Fruit fly (Drosophila melanogaster) whole organism, embryonic: ENCODE results near the gene Lcp65Ac.

Experiments used
- Asciz ChIP-seq: fragments of 200-800 bp; sonication (Bioruptor generic); optimal IDR thresholded peaks from 2 replicates; lab custom pipeline; 2017; ENCODE audit warnings: missing biosample characterization, mild to moderate bottlenecking, missing genetic modification characterization, missing genetic modification reagents
- Atf-2 ChIP-seq: fragments of 200-800 bp; sonication (Bioruptor generic); optimal IDR thresholded peaks from 2 replicates; lab custom pipeline; 2016; ENCODE audit warnings: missing biosample characterization, missing genetic modification characterization
- CG10462 ChIP-seq: fragments of 200-800 bp; sonication (Bioruptor generic); optimal IDR thresholded peaks from 2 replicates; lab custom pipeline; 2016; ENCODE audit warnings: missing biosample characterization, missing genetic modification characterization
- CG10959 ChIP-seq: fragments of 200-800 bp; sonication (Bioruptor generic); IDR thresholded peaks from 2 replicates; pipeline ENCODE4 v1.3.6; 2022; ENCODE audit warnings: missing biosample characterization, missing genetic modification characterization
- CG11504 ChIP-seq: fragments of 200-800 bp; sonication (Bioruptor generic); optimal IDR thresholded peaks from 3 replicates; lab custom pipeline; 2019; ENCODE audit warnings: missing biosample characterization, mild to moderate bottlenecking, missing genetic modification characterization, moderate library complexity
- CG12071 ChIP-seq: fragments of 200-800 bp; sonication (Bioruptor generic); optimal IDR thresholded peaks from 3 replicates; lab custom pipeline; 2018; ENCODE audit warnings: missing biosample characterization, mild to moderate bottlenecking, missing genetic modification characterization
- CG14014 ChIP-seq: fragments of 200-800 bp; sonication (Bioruptor generic); IDR thresholded peaks from 2 replicates; pipeline ENCODE4 v1.3.6; 2022; ENCODE audit warnings: missing biosample characterization, missing genetic modification characterization
- CG14050 ChIP-seq: fragments of 200-800 bp; sonication (Bioruptor generic); IDR thresholded peaks from 3 replicates; pipeline ENCODE4 v1.3.6; 2022; ENCODE audit warnings: missing biosample characterization, missing genetic modification characterization
- CG15479 ChIP-seq: fragments of 200-800 bp; sonication (Bioruptor generic); optimal IDR thresholded peaks from 3 replicates; lab custom pipeline; 2019; ENCODE audit warnings: missing biosample characterization, mild to moderate bottlenecking, missing genetic modification characterization, moderate library complexity
- CG1602 ChIP-seq: fragments of 200-800 bp; sonication (Bioruptor generic); optimal IDR thresholded peaks from 3 replicates; lab custom pipeline; 2016; ENCODE audit warnings: missing biosample characterization, missing genetic modification characterization
- CG1603 ChIP-seq: fragments of 200-800 bp; sonication (Bioruptor generic); optimal IDR thresholded peaks from 2 replicates; lab custom pipeline; 2019; ENCODE audit warnings: missing biosample characterization, mild to moderate bottlenecking, missing genetic modification characterization, moderate library complexity
- CG16779 ChIP-seq: fragments of 200-800 bp; sonication (Bioruptor generic); IDR thresholded peaks from 2 replicates; pipeline ENCODE4 v1.3.6; 2022; ENCODE audit warnings: missing biosample characterization, missing genetic modification characterization
- CG16813 ChIP-seq: fragments of 200-800 bp; sonication (Bioruptor generic); IDR thresholded peaks from 3 replicates; pipeline ENCODE4 v1.3.6; 2022; ENCODE audit warnings: missing biosample characterization, missing genetic modification characterization; ENCODE audit not compliant: partially characterized antibody
- CG17328 ChIP-seq: fragments of 200-800 bp; sonication (Bioruptor generic); IDR thresholded peaks from 2 replicates; pipeline ENCODE4 v1.3.6; 2022; ENCODE audit warnings: missing biosample characterization, missing genetic modification characterization
- CG2889 ChIP-seq: fragments of 200-800 bp; sonication (Bioruptor generic); IDR thresholded peaks from 3 replicates; pipeline ENCODE4 v1.3.6; 2022; ENCODE audit warnings: missing biosample characterization, missing genetic modification characterization
- CG30403 ChIP-seq: fragments of 200-800 bp; sonication (Bioruptor generic); optimal IDR thresholded peaks from 3 replicates; lab custom pipeline; 2016; ENCODE audit warnings: missing biosample characterization, missing genetic modification characterization
- CG3407 ChIP-seq: fragments of 200-800 bp; sonication (Bioruptor generic); optimal IDR thresholded peaks from 2 replicates; lab custom pipeline; 2018; ENCODE audit warnings: missing biosample characterization, mild to moderate bottlenecking, missing genetic modification characterization
- CG34422 ChIP-seq: fragments of 200-800 bp; sonication (Bioruptor generic); IDR thresholded peaks from 3 replicates; pipeline ENCODE4 v1.3.6; 2022; ENCODE audit warnings: missing biosample characterization, missing genetic modification characterization
- CG5180 ChIP-seq: fragments of 200-800 bp; sonication (Bioruptor generic); optimal IDR thresholded peaks from 3 replicates; lab custom pipeline; 2017; ENCODE audit warnings: missing biosample characterization, missing genetic modification characterization, mild to moderate bottlenecking, moderate library complexity, missing genetic modification reagents
- CG5953 ChIP-seq: fragments of 200-800 bp; sonication (Bioruptor generic); IDR thresholded peaks from 2 replicates; pipeline ENCODE4 v1.3.6; 2022; ENCODE audit warnings: missing biosample characterization, missing genetic modification characterization
- CG6254 ChIP-seq: fragments of 200-800 bp; sonication (Bioruptor generic); optimal IDR thresholded peaks from 3 replicates; lab custom pipeline; 2017; ENCODE audit warnings: mild to moderate bottlenecking, missing biosample characterization, missing genetic modification reagents, missing genetic modification characterization
- CG8089 ChIP-seq: fragments of 200-800 bp; sonication (Bioruptor generic); optimal IDR thresholded peaks from 3 replicates; lab custom pipeline; 2016; ENCODE audit warnings: missing biosample characterization, missing genetic modification characterization
- CG8290 ChIP-seq, 3 experiments: fragments of 200-800 bp; sonication (Bioruptor generic); optimal IDR thresholded peaks; 2 replicates each; lab custom pipeline; 2016 to 2019; ENCODE audit warnings: missing biosample characterization in 3 of 3, missing genetic modification characterization in 3 of 3, mild to moderate bottlenecking in 2 of 3, moderate library complexity in 1 of 3
- CG8944 ChIP-seq: fragments of 200-800 bp; sonication (Bioruptor generic); optimal IDR thresholded peaks from 3 replicates; lab custom pipeline; 2016; ENCODE audit warnings: missing biosample characterization, missing genetic modification characterization
- Dip3 ChIP-seq: fragments of 200-800 bp; sonication (Bioruptor generic); optimal IDR thresholded peaks from 3 replicates; lab custom pipeline; 2016; ENCODE audit warnings: missing biosample characterization, missing genetic modification characterization
- Lhr ChIP-seq: fragments of 200-800 bp; sonication (Bioruptor generic); optimal IDR thresholded peaks from 3 replicates; lab custom pipeline; 2017; ENCODE audit warnings: mild to moderate bottlenecking, missing biosample characterization, missing genetic modification reagents, missing genetic modification characterization
- NC2β ChIP-seq: fragments of 200-800 bp; sonication (Bioruptor generic); optimal IDR thresholded peaks from 2 replicates; lab custom pipeline; 2016; ENCODE audit warnings: missing biosample characterization, missing genetic modification characterization
- Ravus ChIP-seq: fragments of 200-800 bp; sonication (Bioruptor generic); IDR thresholded peaks from 2 replicates; pipeline ENCODE4 v1.3.6; 2022; ENCODE audit warnings: missing biosample characterization, missing genetic modification characterization
- Sox102F ChIP-seq: fragments of 200-800 bp; sonication (Bioruptor generic); optimal IDR thresholded peaks from 2 replicates; lab custom pipeline; 2018; ENCODE audit warnings: missing biosample characterization, mild to moderate bottlenecking, missing genetic modification characterization, moderate library complexity
- Sry-δ ChIP-seq: fragments of 200-800 bp; sonication (Bioruptor generic); optimal IDR thresholded peaks from 2 replicates; lab custom pipeline; 2016; ENCODE audit warnings: missing biosample characterization, missing genetic modification characterization
- TFAM ChIP-seq: fragments of 200-800 bp; sonication (Bioruptor generic); optimal IDR thresholded peaks from 2 replicates; lab custom pipeline; 2017; ENCODE audit warnings: missing biosample characterization, missing genetic modification characterization, inconsistent platforms
- bigmax ChIP-seq: fragments of 200-800 bp; sonication (Bioruptor generic); optimal IDR thresholded peaks from 2 replicates; lab custom pipeline; 2018; ENCODE audit warnings: missing biosample characterization, mild to moderate bottlenecking, missing genetic modification characterization
- crp ChIP-seq, 2 experiments: fragments of 200-800 bp; sonication (Bioruptor generic); optimal IDR thresholded peaks; 2 replicates in 1 of 2; 3 replicates in 1 of 2; lab custom pipeline; 2017; ENCODE audit warnings: missing biosample characterization in 2 of 2, missing genetic modification characterization in 2 of 2, mild to moderate bottlenecking in 1 of 2, moderate library complexity in 1 of 2
- da ChIP-seq: fragments of 200-800 bp; sonication (Bioruptor generic); optimal IDR thresholded peaks from 2 replicates; lab custom pipeline; 2016; ENCODE audit warnings: missing biosample characterization, missing genetic modification characterization
- dm ChIP-seq: fragments of 200-800 bp; sonication (Bioruptor generic); optimal IDR thresholded peaks from 3 replicates; lab custom pipeline; 2016; ENCODE audit warnings: missing biosample characterization, missing genetic modification characterization
- dpn ChIP-seq, 2 experiments: fragments of 200-800 bp; sonication (Bioruptor generic); optimal IDR thresholded peaks; 3 replicates each; lab custom pipeline; 2016; ENCODE audit warnings: missing biosample characterization in 2 of 2, missing genetic modification characterization in 2 of 2
- ems ChIP-seq: fragments of 200-800 bp; sonication (Bioruptor generic); optimal IDR thresholded peaks from 3 replicates; lab custom pipeline; 2016; ENCODE audit warnings: missing biosample characterization, missing genetic modification characterization
- fru ChIP-seq: fragments of >200 bp; optimal IDR thresholded peaks from 2 replicates; lab custom pipeline; 2017
- ind ChIP-seq: fragments of 200-800 bp; sonication (Bioruptor generic); optimal IDR thresholded peaks from 3 replicates; lab custom pipeline; 2016; ENCODE audit warnings: missing biosample characterization, missing genetic modification characterization
- jigr1 ChIP-seq: fragments of 200-800 bp; sonication (Bioruptor generic); IDR thresholded peaks from 3 replicates; pipeline ENCODE4 v1.3.6; 2022; ENCODE audit warnings: missing biosample characterization, missing genetic modification characterization
- lab ChIP-seq: fragments of 200-800 bp; sonication (Bioruptor generic); optimal IDR thresholded peaks from 3 replicates; lab custom pipeline; 2017; ENCODE audit warnings: missing biosample characterization, missing genetic modification characterization, mild to moderate bottlenecking, moderate library complexity, missing genetic modification reagents
- lola ChIP-seq, 3 experiments: fragments of >200 bp in 2 of 3; fragments of 200-800 bp in 1 of 3; sonication (Bioruptor generic) in 1 of 3; optimal IDR thresholded peaks; 2 replicates each; lab custom pipeline; 2017 to 2019; ENCODE audit warnings: missing biosample characterization in 3 of 3, missing genetic modification characterization in 3 of 3, mild to moderate bottlenecking in 1 of 3, moderate library complexity in 1 of 3
- peb ChIP-seq: fragments of 200-800 bp; sonication (Bioruptor generic); IDR thresholded peaks from 2 replicates; pipeline ENCODE4 v1.3.6; 2022; ENCODE audit warnings: missing biosample characterization, missing genetic modification characterization
- pnt ChIP-seq: fragments of 200-800 bp; sonication (Bioruptor generic); optimal IDR thresholded peaks from 3 replicates; lab custom pipeline; 2016; ENCODE audit warnings: missing biosample characterization, missing genetic modification characterization
- pros ChIP-seq: fragments of 200-800 bp; sonication (Bioruptor generic); optimal IDR thresholded peaks from 3 replicates; lab custom pipeline; 2019; ENCODE audit warnings: missing biosample characterization, mild to moderate bottlenecking, missing genetic modification characterization, moderate library complexity
- ro ChIP-seq: fragments of 200-800 bp; sonication (Bioruptor generic); IDR thresholded peaks from 2 replicates; pipeline ENCODE4 v1.3.6; 2022; ENCODE audit warnings: missing biosample characterization, missing genetic modification characterization
- sisA ChIP-seq: fragments of 200-800 bp; sonication (Bioruptor generic); IDR thresholded peaks from 2 replicates; pipeline ENCODE4 v1.3.6; 2022; ENCODE audit warnings: missing biosample characterization, missing genetic modification characterization
- slp2 ChIP-seq: fragments of 200-800 bp; sonication (Bioruptor generic); optimal IDR thresholded peaks from 2 replicates; lab custom pipeline; 2016; ENCODE audit warnings: missing biosample characterization, missing genetic modification characterization
- tna ChIP-seq: fragments of 200-800 bp; sonication (Bioruptor generic); IDR thresholded peaks from 2 replicates; pipeline ENCODE4 v1.3.6; 2022; ENCODE audit warnings: missing biosample characterization, missing genetic modification characterization; ENCODE audit not compliant: partially characterized antibody
- ttk ChIP-seq: fragments of 200-800 bp; sonication (Bioruptor generic); IDR thresholded peaks from 2 replicates; pipeline ENCODE4 v2.1.2; 2022; ENCODE audit warnings: missing biosample characterization, missing genetic modification characterization

The Lcp65Ac gene

DNA sequence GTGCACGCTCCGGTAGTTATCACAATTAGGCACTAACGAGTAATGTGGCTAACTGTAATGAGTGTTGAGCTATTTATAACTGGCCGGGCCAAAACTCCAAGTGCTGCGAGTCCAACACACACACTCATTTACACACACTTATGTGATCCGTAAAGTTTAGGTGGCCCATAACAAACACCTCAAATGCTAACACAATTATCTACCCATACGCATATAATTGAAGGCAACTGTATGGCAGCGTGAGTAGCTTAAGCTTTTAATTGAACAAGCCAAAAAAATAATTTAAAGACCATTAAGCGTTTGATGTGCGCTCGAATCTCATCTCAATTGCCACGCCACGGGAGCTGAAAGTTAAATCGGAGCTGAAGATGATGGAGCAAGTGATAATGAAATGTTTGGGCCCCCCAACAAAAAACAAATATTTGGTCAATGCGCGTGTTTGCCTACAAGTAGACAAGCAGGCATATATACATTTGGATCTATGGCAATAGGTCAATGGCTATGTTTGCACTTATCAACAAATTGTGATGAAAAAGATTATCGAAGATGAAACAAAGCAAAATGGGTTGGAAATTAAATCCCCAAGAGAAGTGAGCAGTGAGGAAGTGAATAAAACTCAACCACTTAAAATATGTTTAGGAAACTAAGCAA lies 4.6 kb upstream of the Lcp65Ac start, which contains the start of gene Cpr65Av (continued):
- no peak for TF ChIP-seq pnt
- peak; percentile 34; the same call in 1 of the 2 replicates for TF ChIP-seq CG14014
- peak; percentile 30 for TF ChIP-seq CG5180 (GFP tag; lab: Kevin White, UChicago)
- no peak for TF ChIP-seq sisA (GFP tag; lab: Robert Waterston, UW)
- TF ChIP-seq Ravus (GFP tag; lab: Robert Waterston, UW) = no peak
- TF ChIP-seq CG10462 (GFP tag; lab: Kevin White, UChicago) = no peak
- TF ChIP-seq CG17328 (GFP tag; lab: Robert Waterston, UW) = no peak
- TF ChIP-seq ro (GFP tag; lab: Robert Waterston, UW) = no peak
- no peak for TF ChIP-seq lola (GFP tag; optimal IDR thresholded peaks at IDR 0.05; lab: Kevin White, UChicago)
- no peak for TF ChIP-seq CG16813
- TF ChIP-seq CG30403 (GFP tag; lab: Kevin White, UChicago) = no peak
- TF ChIP-seq CG1603 (tag; lab: Kevin White, UChicago) = peak; percentile 48
- no peak for TF ChIP-seq pros (GFP tag; lab: Kevin White, UChicago)
- TF ChIP-seq Asciz (GFP tag; lab: Kevin White, UChicago) = peak; percentile 33
- TF ChIP-seq Sox102F (GFP tag; lab: Kevin White, UChicago) = peak; percentile 48
- TF ChIP-seq CG11504 (tag; lab: Kevin White, UChicago) = peak; percentile 12
- TF ChIP-seq CG6254 (GFP tag; lab: Kevin White, UChicago) = no peak
- TF ChIP-seq bigmax (GFP tag; lab: Kevin White, UChicago) = no peak
- no peak for TF ChIP-seq CG8089
- no peak for TF ChIP-seq CG8944
- no peak for TF ChIP-seq CG15479 (GFP tag; lab: Kevin White, UChicago)
- TF ChIP-seq Dip3 (GFP tag; lab: Kevin White, UChicago) = no peak
- no peak for TF ChIP-seq fru (lab: Kevin White, UChicago)
- no peak for TF ChIP-seq NC2β (GFP tag; lab: Kevin White, UChicago)
- no peak for TF ChIP-seq CG34422 (GFP tag; lab: Robert Waterston, UW)
- TF ChIP-seq CG12071 (GFP tag; lab: Kevin White, UChicago) = peak; percentile 17
- TF ChIP-seq CG8290 (GFP tag; optimal IDR thresholded peaks at IDR 0.05; lab: Kevin White, UChicago) = no peak
- TF ChIP-seq CG8290 (tag; optimal IDR thresholded peaks at IDR 0.05; lab: Kevin White, UChicago) = peak in 1 of 2 experiments; percentile 40
- no peak for TF ChIP-seq TFAM
- no peak for TF ChIP-seq da (GFP tag; lab: Kevin White, UChicago)
- no peak for TF ChIP-seq jigr1
- TF ChIP-seq peb (GFP tag; lab: Robert Waterston, UW) = no peak
- no peak for TF ChIP-seq CG1602 (GFP tag; lab: Kevin White, UChicago)
- TF ChIP-seq CG14050 (GFP tag; lab: Robert Waterston, UW) = peak; percentile 29; the same call in 1 of the 3 replicates
- no peak for TF ChIP-seq ttk (GFP tag; lab: Robert Waterston, UW)
- TF ChIP-seq Sry-δ (GFP tag; lab: Kevin White, UChicago) = no peak
- TF ChIP-seq slp2 = no peak
- TF ChIP-seq CG5953 (GFP tag; lab: Robert Waterston, UW) = no peak
- no peak for TF ChIP-seq Atf-2 (GFP tag; lab: Kevin White, UChicago)
- no peak for TF ChIP-seq tna (GFP tag; lab: Robert Waterston, UW)
- TF ChIP-seq CG10959 (GFP tag; lab: Robert Waterston, UW) = no peak
- TF ChIP-seq CG16779 (GFP tag; lab: Robert Waterston, UW) = no peak
- no peak for TF ChIP-seq dm
- no peak for TF ChIP-seq Lhr (GFP tag; lab: Kevin White, UChicago)
- peak; percentile 25 for TF ChIP-seq lab (GFP tag; lab: Kevin White, UChicago)
- peak; percentile 26 for TF ChIP-seq CG3407 (GFP tag; lab: Kevin White, UChicago)
- TF ChIP-seq CG2889 (GFP tag; lab: Robert Waterston, UW) = no peak
- TF ChIP-seq dpn (GFP tag; optimal IDR thresholded peaks at IDR 0.05; lab: Kevin White, UChicago) = no peak
- no peak for TF ChIP-seq ind (GFP tag; lab: Kevin White, UChicago)
- no peak for TF ChIP-seq ems (GFP tag; lab: Kevin White, UChicago)
- TF ChIP-seq crp (GFP tag; optimal IDR thresholded peaks at IDR 0.05; lab: Kevin White, UChicago) = no peak
